Worm (Caenorhabditis elegans): Measurements from ENCODE around the gene spds-1.

Gene spds-1

ce11 chrII:12797211-12797794, 9.4 kb upstream of the spds-1 start:
- TF ChIP-seq unc-62 (GFP tag; optimal IDR thresholded peaks at IDR 0.05): no peak

- no peak for TF ChIP-seq unc-62 (GFP tag; optimal IDR thresholded peaks at IDR 0.05)
Observed at ce11 chrII:12798814-12799213, 7.9 kb upstream of the spds-1 start.

ce11 chrII:12799364-12799763, 7.3 kb upstream of the spds-1 start:
- no peak for TF ChIP-seq unc-62 (GFP tag; optimal IDR thresholded peaks at IDR 0.05)

ce11 chrII:12799927-12800522, 6.7 kb upstream of the spds-1 start:
- TF ChIP-seq unc-62 (GFP tag; optimal IDR thresholded peaks at IDR 0.05): no peak

ce11 chrII:12805161-12805560, 1.5 kb upstream of the spds-1 start, which contains the start of the genes Y46G5A.18 and Y46G5A.47:
TSS of gene Y46G5A.18 (minus strand) at chrII:12805261.
TSS of gene Y46G5A.47 (minus strand) at chrII:12805306.
- TF ChIP-seq unc-62 (GFP tag; optimal IDR thresholded peaks at IDR 0.05): no peak

- no peak for TF ChIP-seq unc-62 (GFP tag; optimal IDR thresholded peaks at IDR 0.05)
Observed at ce11 chrII:12805765-12806384, 824 bp upstream of the spds-1 start.

- no peak for TF ChIP-seq unc-62 (GFP tag; optimal IDR thresholded peaks at IDR 0.05)
Observed at ce11 chrII:12808746-12809145, 2.0 kb downstream of the spds-1 start.

ce11 chrII:12809725-12810124, 3.0 kb downstream of the spds-1 start:
- TF ChIP-seq unc-62 (GFP tag; optimal IDR thresholded peaks at IDR 0.05): no peak

- TF ChIP-seq unc-62 (GFP tag; optimal IDR thresholded peaks at IDR 0.05): no peak
Observed at ce11 chrII:12810709-12811108, 4.0 kb downstream of the spds-1 start, which contains the start of gene Y46G5A.20. TSS of gene Y46G5A.20 (plus strand) at chrII:12811009.

- TF ChIP-seq unc-62 (GFP tag; optimal IDR thresholded peaks at IDR 0.05): no peak
Observed at ce11 chrII:12813253-12813652, 6.6 kb downstream of the spds-1 start.

ce11 chrII:12816412-12817146, 9.9 kb downstream of the spds-1 start, which contains the start of gene acl-7:
TSS of gene acl-7 (minus strand) at chrII:12816462.
- TF ChIP-seq unc-62 (GFP tag; optimal IDR thresholded peaks at IDR 0.05): no peak

- no peak for TF ChIP-seq unc-62 (GFP tag; optimal IDR thresholded peaks at IDR 0.05)
Observed at ce11 chrII:12818488-12818887, 11.8 kb downstream of the spds-1 start, which contains the start of gene Y46G5A.22. TSS of gene Y46G5A.22 (minus strand) at chrII:12818588.

- no peak for TF ChIP-seq unc-62 (GFP tag; optimal IDR thresholded peaks at IDR 0.05)
Observed at ce11 chrII:12819979-12820378, 13.3 kb downstream of the spds-1 start.

ce11 chrII:12823437-12823836, 16.7 kb downstream of the spds-1 start, which contains the start of gene Y46G5A.36:
TSS of gene Y46G5A.36 (plus strand) at chrII:12823679.
- no peak for TF ChIP-seq unc-62 (GFP tag; optimal IDR thresholded peaks at IDR 0.05)

- no peak for TF ChIP-seq unc-62 (GFP tag; optimal IDR thresholded peaks at IDR 0.05)
Observed at ce11 chrII:12824463-12824862, 17.8 kb downstream of the spds-1 start.

ce11 chrII:12826752-12827151, 20.1 kb downstream of the spds-1 start, which contains the start of gene Y46G5A.38:
TSS of gene Y46G5A.38 (plus strand) at chrII:12827052.
- no peak for TF ChIP-seq unc-62 (GFP tag; optimal IDR thresholded peaks at IDR 0.05)
